Worm (Caenorhabditis elegans): ENCODE data around the gene Y113G7B.27.
A peak's percentile ranks its signal among the peaks of the same experiment; 100 is the strongest.

The Y113G7B.27 gene

ce11 chrV:20234439-20234838, 41.8 kb downstream of the Y113G7B.27 start:
- TF ChIP-seq Y53G8AR.9 (GFP tag; conservative IDR thresholded peaks at IDR 0.05) (peak; percentile 45; the same call in 1 of the 2 replicates), aptf-3 (GFP tag; IDR thresholded peaks at IDR 0.05) (0 out of 2 replicates have a peak, but pooled peaks have one; percentile 33), B0336.3 (GFP tag; IDR thresholded peaks at IDR 0.05) (peak; percentile 44; the same call in 1 of the 2 replicates), F39B2.1 (GFP tag; IDR thresholded peaks at IDR 0.05) (peak; percentile 63; the same call in 1 of the 2 replicates), madf-6 (GFP tag; IDR thresholded peaks at IDR 0.05) (peak; percentile 34; the same call in 1 of the 2 replicates), attf-5 (GFP tag; optimal IDR thresholded peaks at IDR 0.05) (peak; percentile 7), ekl-4 (GFP tag; IDR thresholded peaks at IDR 0.05) (0 out of 2 replicates have a peak, but pooled peaks have one; percentile 37), pbrm-1 (GFP tag; IDR thresholded peaks at IDR 0.05) (0 out of 2 replicates have a peak, but pooled peaks have one; percentile 14), nfyb-1 (GFP tag; IDR thresholded peaks at IDR 0.05) (peak; percentile 50), Y67H2A.10 (GFP tag; conservative IDR thresholded peaks at IDR 0.05) (no peak), D2030.7 (GFP tag; IDR thresholded peaks at IDR 0.05) (0 out of 2 replicates have a peak, but pooled peaks have one; percentile 8), let-607 (tag; optimal IDR thresholded peaks at IDR 0.05) (no peak), ama-1 (optimal IDR thresholded peaks at IDR 0.05) (no peak), ama-1 (GFP tag; optimal IDR thresholded peaks at IDR 0.05) (no peak), lin-26 (GFP tag; IDR thresholded peaks at IDR 0.05) (peak; percentile 42; the same call in 1 of the 2 replicates), rpc-1 (optimal IDR thresholded peaks at IDR 0.05) (no peak), rpc-1 (tag; optimal IDR thresholded peaks at IDR 0.05) (peak; percentile 51), fkh-3 (tag; optimal IDR thresholded peaks at IDR 0.05) (no peak), attf-6 (GFP tag; IDR thresholded peaks at IDR 0.05) (0 out of 2 replicates have a peak, but pooled peaks have one; percentile 37), F52B5.7 (tag; optimal IDR thresholded peaks at IDR 0.05) (peak; percentile 4), B0261.1 (tag; optimal IDR thresholded peaks at IDR 0.05) (peak; percentile 27), dpff-1 (tag; optimal IDR thresholded peaks at IDR 0.05) (no peak), tbp1 (GFP tag; optimal IDR thresholded peaks at IDR 0.05) (peak; percentile 65), cebp-1 (GFP tag; IDR thresholded peaks at IDR 0.05) (no peak), cebp-1 (tag; optimal IDR thresholded peaks at IDR 0.05) (peak; percentile 21), nhr-120 (GFP tag; IDR thresholded peaks at IDR 0.05) (0 out of 2 replicates have a peak, but pooled peaks have one; percentile 14), attf-3 (GFP tag; conservative IDR thresholded peaks at IDR 0.05) (no peak), ztf-25 (GFP tag; IDR thresholded peaks at IDR 0.05) (0 out of 2 replicates have a peak, but pooled peaks have one; percentile 5), Y56A3A.18 (GFP tag; IDR thresholded peaks at IDR 0.05) (no peak), zim-3 (tag; optimal IDR thresholded peaks at IDR 0.05) (no peak), chd-7 (tag; optimal IDR thresholded peaks at IDR 0.05) (peak; percentile 57), ztf-28 (GFP tag; IDR thresholded peaks at IDR 0.05) (no peak), F10E7.11 (tag; optimal IDR thresholded peaks at IDR 0.05) (no peak), him-1 (tag; optimal IDR thresholded peaks at IDR 0.05) (peak; percentile 3)

DNA sequence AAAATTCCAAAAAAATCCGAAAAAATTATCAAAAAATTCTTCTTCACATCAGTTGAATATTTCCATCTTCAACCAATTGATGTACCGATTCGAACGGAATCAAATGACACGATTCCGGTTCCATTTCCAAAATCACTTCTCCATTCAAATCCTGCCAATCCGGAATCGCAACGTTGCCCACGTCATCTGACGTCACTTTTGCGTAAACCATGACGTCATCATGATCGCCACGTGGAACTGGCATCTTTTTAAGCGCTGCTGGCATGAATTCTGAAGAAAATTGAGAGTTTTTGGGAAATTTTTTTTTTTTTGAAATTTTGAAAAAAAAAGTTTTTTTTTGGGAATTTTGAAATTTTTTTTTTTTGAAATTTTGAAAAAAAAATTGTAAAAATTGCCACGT, 42.6 kb downstream of the Y113G7B.27 start:
- no peak for TF ChIP-seq B0261.1 (tag; optimal IDR thresholded peaks at IDR 0.05)
- no peak for TF ChIP-seq F57C9.4 (tag; optimal IDR thresholded peaks at IDR 0.05)
- no peak for TF ChIP-seq egrh-3 (GFP tag; IDR thresholded peaks at IDR 0.05)
- TF ChIP-seq K11D2.4 (GFP tag; IDR thresholded peaks at IDR 0.05) = no peak
- TF ChIP-seq lin-26 (GFP tag; IDR thresholded peaks at IDR 0.05) = no peak
- no peak for TF ChIP-seq lsy-27 (tag; optimal IDR thresholded peaks at IDR 0.05; ENCODE audit: borderline replicate concordance, insufficient read depth)
- no peak for TF ChIP-seq tlf-1 (GFP tag; optimal IDR thresholded peaks at IDR 0.05)
